Worm (Caenorhabditis elegans): ENCODE results near the gene fbxa-82.
A peak's percentile ranks its signal among the peaks of the same experiment; 100 is the strongest.

ce11 chrV:15002184-15002690 is 50.1 kb downstream of the fbxa-82 start, which contains the start of the genes fib-1 and mut-15:
- TF ChIP-seq him-1 (tag; optimal IDR thresholded peaks at IDR 0.05) (peak; percentile 55), W03F9.2 (tag; optimal IDR thresholded peaks at IDR 0.05) (peak; percentile 90), dao-5 (tag; optimal IDR thresholded peaks at IDR 0.05) (no peak)

Data from whole organism, L4/young adult.